Fruit fly (Drosophila melanogaster): ENCODE results near the gene CG14186.

The CG14186 gene

DNA sequence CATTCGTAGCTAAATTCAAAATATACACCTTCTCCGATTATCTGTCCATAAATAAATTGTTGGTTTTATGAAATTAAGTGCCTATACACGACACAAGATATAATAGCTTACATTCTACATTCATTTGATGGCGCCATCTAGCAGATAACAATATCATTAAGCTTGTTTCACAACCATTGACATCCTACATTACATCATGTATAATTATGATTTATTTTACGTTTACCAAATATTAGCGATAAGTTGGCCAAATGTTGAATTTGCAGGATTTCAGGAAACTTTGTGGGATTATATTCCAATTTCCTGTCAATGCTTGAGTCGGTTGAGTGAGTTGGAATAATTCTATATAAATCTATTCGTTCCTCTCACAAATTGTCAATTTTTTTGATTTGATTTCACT is 6.3 kb downstream of the CG14186 start:
- TF ChIP-seq Hr96 (GFP tag; optimal IDR thresholded peaks at IDR 0.05) (peak; percentile 1), Clk (GFP tag; optimal IDR thresholded peaks at IDR 0.05) (no peak)

DNA sequence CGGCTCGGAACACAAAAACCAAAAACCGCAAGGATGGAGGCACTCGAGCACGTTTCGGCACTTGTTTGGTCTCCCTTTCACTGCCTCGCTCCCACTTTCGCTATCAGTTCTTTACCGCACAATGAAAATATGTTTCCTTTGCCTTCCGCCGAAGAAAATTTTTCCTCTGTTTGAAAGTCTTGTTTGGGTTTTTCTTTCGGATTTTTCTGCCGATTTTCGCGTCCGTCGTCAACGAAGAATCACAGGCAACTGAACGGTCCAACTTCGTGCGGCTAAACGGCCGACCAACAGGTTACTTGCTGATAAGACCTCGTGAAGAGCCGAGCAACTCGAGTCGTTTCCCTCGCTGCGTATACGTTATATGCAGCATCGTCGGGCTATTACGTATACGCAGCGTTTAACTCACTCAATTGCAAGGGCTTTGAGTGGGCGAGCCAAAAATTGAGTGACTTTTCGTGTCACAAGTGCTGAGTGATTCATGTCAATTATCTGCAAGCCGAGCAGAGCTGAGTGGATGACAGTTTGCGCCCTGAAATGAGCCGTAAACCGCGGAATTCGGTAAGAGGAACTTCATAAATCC is 14.8 kb downstream of the CG14186 start, which contains the start of gene sNPF-R:
Gene sNPF-R, minus strand, starts transcription at position 253 of the 580 bp plus-strand sequence.
- no peak for TF ChIP-seq bab1 (GFP tag; optimal IDR thresholded peaks at IDR 0.05)
- TF ChIP-seq CG33017 (tag; optimal IDR thresholded peaks at IDR 0.05): no peak
- TF ChIP-seq CG1620 (GFP tag; optimal IDR thresholded peaks at IDR 0.05): no peak
- TF ChIP-seq CG11617 (GFP tag; optimal IDR thresholded peaks at IDR 0.05): no peak
- no peak for TF ChIP-seq CG5204 (GFP tag; optimal IDR thresholded peaks at IDR 0.05)
- no peak for TF ChIP-seq CG7045 (GFP tag; optimal IDR thresholded peaks at IDR 0.05)
- TF ChIP-seq cic (GFP tag; optimal IDR thresholded peaks at IDR 0.05): no peak
- TF ChIP-seq cnc (optimal IDR thresholded peaks at IDR 0.05): no peak
- TF ChIP-seq Mnt (GFP tag; optimal IDR thresholded peaks at IDR 0.05): no peak
- TF ChIP-seq CG14711 (tag; optimal IDR thresholded peaks at IDR 0.05): no peak
- no peak for TF ChIP-seq ovo (GFP tag; optimal IDR thresholded peaks at IDR 0.05)
- no peak for TF ChIP-seq CG7101 (tag; optimal IDR thresholded peaks at IDR 0.05)
- TF ChIP-seq pad (GFP tag; optimal IDR thresholded peaks at IDR 0.05): no peak
- TF ChIP-seq kay (GFP tag; ENCODE audit: borderline replicate concordance): no peak
- no peak for TF ChIP-seq CG12768 (GFP tag; optimal IDR thresholded peaks at IDR 0.05)

DNA sequence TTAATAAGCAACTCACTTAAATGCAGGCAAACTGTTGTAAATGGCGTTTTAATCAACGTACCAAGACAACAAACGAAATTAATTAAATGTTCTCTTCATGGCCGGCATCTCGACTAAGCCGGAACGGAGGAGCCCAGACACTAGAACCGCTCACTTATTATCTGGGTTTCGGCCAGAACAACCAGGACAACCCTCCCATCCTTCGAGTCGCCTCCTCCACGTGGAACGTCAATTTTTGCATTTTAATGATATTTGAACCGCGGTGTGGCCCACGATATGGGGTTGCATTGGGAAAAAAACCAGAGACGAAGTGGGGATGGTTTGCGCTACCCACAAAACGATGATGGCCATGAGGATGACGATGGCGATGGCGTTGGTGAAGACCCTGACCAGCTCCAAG is 18.6 kb downstream of the CG14186 start:
- TF ChIP-seq bab1 (GFP tag; optimal IDR thresholded peaks at IDR 0.05): no peak
- no peak for TF ChIP-seq CG5204 (GFP tag; optimal IDR thresholded peaks at IDR 0.05)
- no peak for TF ChIP-seq pad (GFP tag; optimal IDR thresholded peaks at IDR 0.05)
- no peak for TF ChIP-seq CG11617 (GFP tag; optimal IDR thresholded peaks at IDR 0.05)
- TF ChIP-seq ovo (GFP tag; optimal IDR thresholded peaks at IDR 0.05): no peak
- no peak for TF ChIP-seq kay (GFP tag; ENCODE audit: borderline replicate concordance)
- no peak for TF ChIP-seq CG33017 (tag; optimal IDR thresholded peaks at IDR 0.05)
- TF ChIP-seq Clk (GFP tag; optimal IDR thresholded peaks at IDR 0.05): no peak
- no peak for TF ChIP-seq cic (GFP tag; optimal IDR thresholded peaks at IDR 0.05)
- TF ChIP-seq Crg-1 (GFP tag; optimal IDR thresholded peaks at IDR 0.05): no peak
- no peak for TF ChIP-seq Hr96 (GFP tag; optimal IDR thresholded peaks at IDR 0.05)
- TF ChIP-seq toe (GFP tag; optimal IDR thresholded peaks at IDR 0.05): no peak
- TF ChIP-seq CG12768 (GFP tag; optimal IDR thresholded peaks at IDR 0.05): no peak
- no peak for TF ChIP-seq CG7045 (GFP tag; optimal IDR thresholded peaks at IDR 0.05)
- TF ChIP-seq tj (GFP tag; optimal IDR thresholded peaks at IDR 0.05): no peak
- TF ChIP-seq CG1620 (GFP tag; optimal IDR thresholded peaks at IDR 0.05): no peak
- no peak for TF ChIP-seq CG14711 (tag; optimal IDR thresholded peaks at IDR 0.05)
- no peak for TF ChIP-seq Mnt (GFP tag; optimal IDR thresholded peaks at IDR 0.05)
- TF ChIP-seq cnc (optimal IDR thresholded peaks at IDR 0.05): no peak

DNA sequence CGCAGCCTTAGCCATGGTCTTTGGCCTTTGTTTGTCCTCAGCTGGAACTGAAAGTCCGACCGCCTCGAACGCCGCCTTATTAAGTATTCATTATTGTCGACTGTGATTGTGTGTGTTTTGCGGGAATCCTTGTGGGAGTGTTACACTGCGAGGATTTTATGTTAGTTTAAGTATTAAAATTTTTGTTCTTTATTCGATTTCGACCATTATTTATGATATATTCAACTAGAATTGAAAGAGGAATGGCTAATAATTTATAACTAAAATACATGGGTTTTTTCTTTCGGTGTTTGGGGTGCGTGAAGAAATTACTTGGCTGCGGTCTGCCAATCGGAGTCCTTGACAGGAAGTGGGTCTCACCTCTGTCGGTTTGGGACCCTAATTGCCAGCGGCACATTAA is 41.1 kb downstream of the CG14186 start:
- no peak for TF ChIP-seq CG7045 (GFP tag; optimal IDR thresholded peaks at IDR 0.05)
